Worm (Caenorhabditis elegans): ENCODE results near the gene T06C12.11.

The T06C12.11 gene

ce11 chrV:15915307-15915706 lies 22.5 kb downstream of the T06C12.11 start:
- no peak for TF ChIP-seq crh-2 (tag; optimal IDR thresholded peaks at IDR 0.05)

- peak; percentile 30 for TF ChIP-seq crh-2 (tag; optimal IDR thresholded peaks at IDR 0.05)
- peak; percentile 63 for TF ChIP-seq fos-1 (tag; optimal IDR thresholded peaks at IDR 0.05)
- TF ChIP-seq lin-13 (GFP tag; optimal IDR thresholded peaks at IDR 0.05) = no peak
- TF ChIP-seq sma-9 (GFP tag; optimal IDR thresholded peaks at IDR 0.05) = peak; percentile 57
- no peak for TF ChIP-seq sma-9 (tag; optimal IDR thresholded peaks at IDR 0.05)
Observed at ce11 chrV:15915919-15916318, 23.1 kb downstream of the T06C12.11 start, which contains the start of gene gst-38. gst-38 (minus strand) TSS chrV:15916070.

ce11 chrV:15917458-15917857 lies 24.7 kb downstream of the T06C12.11 start, which contains the start of gene F35E8.9:
F35E8.9 (minus strand) TSS chrV:15917558.
- no peak for TF ChIP-seq unc-62 (GFP tag; optimal IDR thresholded peaks at IDR 0.05)
- no peak for TF ChIP-seq nhr-10 (tag; optimal IDR thresholded peaks at IDR 0.05)
- TF ChIP-seq nhr-25 (tag; optimal IDR thresholded peaks at IDR 0.05) = no peak
- TF ChIP-seq sma-3 (GFP tag; optimal IDR thresholded peaks at IDR 0.05) = no peak
- no peak for TF ChIP-seq mdl-1 (tag; optimal IDR thresholded peaks at IDR 0.05)
- TF ChIP-seq unc-39 (tag; optimal IDR thresholded peaks at IDR 0.05) = no peak
- TF ChIP-seq nhr-11 (tag; optimal IDR thresholded peaks at IDR 0.05) = no peak
- no peak for TF ChIP-seq lin-13 (GFP tag; optimal IDR thresholded peaks at IDR 0.05)
- no peak for TF ChIP-seq mbf-1 (tag; optimal IDR thresholded peaks at IDR 0.05)
- TF ChIP-seq nhr-6 (tag; optimal IDR thresholded peaks at IDR 0.05) = no peak
- no peak for TF ChIP-seq peb-1 (tag; optimal IDR thresholded peaks at IDR 0.05)
- TF ChIP-seq snpc-4 (tag; optimal IDR thresholded peaks at IDR 0.05) = no peak
- TF ChIP-seq fos-1 (tag; optimal IDR thresholded peaks at IDR 0.05) = no peak
- TF ChIP-seq Y55F3AM.14 (GFP tag; optimal IDR thresholded peaks at IDR 0.05) = no peak
- no peak for TF ChIP-seq F13H6.1 (tag; optimal IDR thresholded peaks at IDR 0.05)

ce11 chrV:15920273-15920672 lies 27.5 kb downstream of the T06C12.11 start, which contains the start of gene F35E8.10:
F35E8.10 (minus strand) TSS chrV:15920373.
- TF ChIP-seq blmp-1 (tag; optimal IDR thresholded peaks at IDR 0.05; ENCODE audit: insufficient read depth) (no peak), lin-39 (tag; optimal IDR thresholded peaks at IDR 0.05) (no peak), ztf-4 (tag; optimal IDR thresholded peaks at IDR 0.05) (no peak), unc-62 (GFP tag; optimal IDR thresholded peaks at IDR 0.05) (no peak), snpc-4 (tag; optimal IDR thresholded peaks at IDR 0.05) (no peak), skn-1 (tag; optimal IDR thresholded peaks at IDR 0.05) (no peak), unc-55 (GFP tag; optimal IDR thresholded peaks at IDR 0.05) (no peak), ceh-16 (tag; optimal IDR thresholded peaks at IDR 0.05) (no peak), fos-1 (tag; optimal IDR thresholded peaks at IDR 0.05) (no peak), Y55F3AM.14 (GFP tag; optimal IDR thresholded peaks at IDR 0.05) (no peak), aly-2 (tag; optimal IDR thresholded peaks at IDR 0.05) (no peak), sem-4 (tag; optimal IDR thresholded peaks at IDR 0.05) (no peak), dmd-4 (tag; optimal IDR thresholded peaks at IDR 0.05) (no peak), ztf-1 (GFP tag; conservative IDR thresholded peaks at IDR 0.05) (no peak), lin-13 (GFP tag; optimal IDR thresholded peaks at IDR 0.05) (no peak)

ce11 chrV:15921102-15921501 lies 28.3 kb downstream of the T06C12.11 start, which contains the start of gene cdr-1:
cdr-1 (plus strand) TSS chrV:15921309.
- no peak for TF ChIP-seq lsy-2 (tag; optimal IDR thresholded peaks at IDR 0.05)
- TF ChIP-seq dmd-4 (tag; optimal IDR thresholded peaks at IDR 0.05) = no peak
- no peak for TF ChIP-seq crh-2 (tag; optimal IDR thresholded peaks at IDR 0.05)
- no peak for TF ChIP-seq ceh-16 (tag; optimal IDR thresholded peaks at IDR 0.05)

- no peak for TF ChIP-seq F13H6.1 (tag; optimal IDR thresholded peaks at IDR 0.05)
- no peak for TF ChIP-seq ceh-16 (tag; optimal IDR thresholded peaks at IDR 0.05)
- TF ChIP-seq sma-9 (GFP tag; optimal IDR thresholded peaks at IDR 0.05) = no peak
- TF ChIP-seq sma-9 (tag; optimal IDR thresholded peaks at IDR 0.05) = no peak
- TF ChIP-seq crh-2 (tag; optimal IDR thresholded peaks at IDR 0.05) = no peak
- no peak for TF ChIP-seq nhr-23 (tag; optimal IDR thresholded peaks at IDR 0.05)
- no peak for TF ChIP-seq nhr-10 (tag; optimal IDR thresholded peaks at IDR 0.05)
- no peak for TF ChIP-seq Y55F3AM.14 (GFP tag; optimal IDR thresholded peaks at IDR 0.05)
- TF ChIP-seq ama-1 (optimal IDR thresholded peaks at IDR 0.05) = no peak
- no peak for TF ChIP-seq egl-27 (tag; optimal IDR thresholded peaks at IDR 0.05)
- no peak for TF ChIP-seq skn-1 (tag; optimal IDR thresholded peaks at IDR 0.05)
Observed at ce11 chrV:15922979-15923378, 30.2 kb downstream of the T06C12.11 start, which contains the start of gene F35E8.13. F35E8.13 (plus strand) TSS chrV:15923279.
